Fruit fly (Drosophila melanogaster) whole organism, adult: ENCODE measurements around the gene mirr.
A peak's percentile ranks its signal among the peaks of the same experiment; 100 is the strongest.

Experiments used
- CG11617 ChIP-seq: fragments of 200-800 bp; sonication (Bioruptor generic); optimal IDR thresholded peaks from 2 replicates; lab custom pipeline; 2017; ENCODE audit warnings: mild to moderate bottlenecking, missing biosample characterization, missing genetic modification reagents, missing genetic modification characterization
- CG12768 ChIP-seq: fragments of 200-800 bp; sonication (Bioruptor generic); optimal IDR thresholded peaks from 2 replicates; lab custom pipeline; 2017; ENCODE audit warnings: missing biosample characterization, missing genetic modification characterization, mild to moderate bottlenecking, moderate library complexity, missing genetic modification reagents
- CG14711 ChIP-seq: fragments of 200-800 bp; sonication (Bioruptor generic); optimal IDR thresholded peaks from 2 replicates; lab custom pipeline; 2018; ENCODE audit warnings: missing biosample characterization, mild to moderate bottlenecking, missing genetic modification characterization, moderate library complexity
- CG1620 ChIP-seq: fragments of 200-800 bp; sonication (Bioruptor generic); optimal IDR thresholded peaks from 2 replicates; lab custom pipeline; 2016; ENCODE audit warnings: missing biosample characterization, missing genetic modification characterization
- CG33017 ChIP-seq: fragments of 200-800 bp; sonication (Bioruptor generic); optimal IDR thresholded peaks from 2 replicates; lab custom pipeline; 2018; ENCODE audit warnings: missing biosample characterization, mild to moderate bottlenecking, missing genetic modification characterization, moderate library complexity
- CG5204 ChIP-seq: fragments of 200-800 bp; sonication (Bioruptor generic); optimal IDR thresholded peaks from 2 replicates; lab custom pipeline; 2016; ENCODE audit warnings: missing biosample characterization, missing genetic modification characterization
- CG7045 ChIP-seq: fragments of 200-800 bp; sonication (Bioruptor generic); optimal IDR thresholded peaks from 2 replicates; lab custom pipeline; 2017; ENCODE audit warnings: missing biosample characterization, mild to moderate bottlenecking, missing genetic modification characterization
- CG7101 ChIP-seq: fragments of 200-800 bp; sonication (Bioruptor generic); optimal IDR thresholded peaks from 2 replicates; lab custom pipeline; 2018; ENCODE audit warnings: missing biosample characterization, mild to moderate bottlenecking, missing genetic modification characterization, moderate library complexity
- Clk ChIP-seq: fragments of 200-800 bp; sonication (Bioruptor generic); optimal IDR thresholded peaks from 2 replicates; lab custom pipeline; 2017; ENCODE audit warnings: missing biosample characterization, missing genetic modification characterization
- Crg-1 ChIP-seq: fragments of 200-800 bp; sonication (Bioruptor generic); optimal IDR thresholded peaks from 2 replicates; lab custom pipeline; 2016; ENCODE audit warnings: missing biosample characterization, missing genetic modification characterization
- Hr96 ChIP-seq: fragments of 200-800 bp; sonication (Bioruptor generic); optimal IDR thresholded peaks from 2 replicates; lab custom pipeline; 2016; ENCODE audit warnings: missing biosample characterization, missing genetic modification characterization
- Mnt ChIP-seq: fragments of 200-800 bp; sonication (Bioruptor generic); optimal IDR thresholded peaks from 2 replicates; lab custom pipeline; 2016; ENCODE audit warnings: missing biosample characterization, mild to moderate bottlenecking, missing genetic modification characterization
- bab1 ChIP-seq: fragments of 200-800 bp; sonication (Bioruptor generic); optimal IDR thresholded peaks from 3 replicates; lab custom pipeline; 2019; ENCODE audit warnings: missing biosample characterization, mild to moderate bottlenecking, missing genetic modification characterization, moderate library complexity
- cic ChIP-seq: fragments of 200-800 bp; sonication (Bioruptor generic); optimal IDR thresholded peaks from 2 replicates; lab custom pipeline; 2017; ENCODE audit warnings: missing biosample characterization, mild to moderate bottlenecking, missing genetic modification characterization, moderate library complexity
- cnc ChIP-seq, 2 experiments: fragments of >200 bp; optimal IDR thresholded peaks; 2 replicates each; lab custom pipeline; 2017
- kay ChIP-seq: fragments of 200-800 bp; sonication (Bioruptor generic); peaks from one replicate; lab custom pipeline; 2016; ENCODE audit warnings: missing biosample characterization, missing genetic modification characterization, borderline replicate concordance
- ovo ChIP-seq: fragments of 200-800 bp; sonication (Bioruptor generic); optimal IDR thresholded peaks from 2 replicates; lab custom pipeline; 2016; ENCODE audit warnings: missing biosample characterization, missing genetic modification characterization
- pad ChIP-seq: fragments of 200-800 bp; sonication (Bioruptor generic); optimal IDR thresholded peaks from 3 replicates; lab custom pipeline; 2017; ENCODE audit warnings: missing biosample characterization, missing genetic modification characterization, mild to moderate bottlenecking, moderate library complexity, missing genetic modification reagents
- tj ChIP-seq: fragments of 200-800 bp; sonication (Bioruptor generic); optimal IDR thresholded peaks from 3 replicates; lab custom pipeline; 2017; ENCODE audit warnings: missing biosample characterization, mild to moderate bottlenecking, missing genetic modification characterization, moderate library complexity
- toe ChIP-seq: fragments of 200-800 bp; sonication (Bioruptor generic); optimal IDR thresholded peaks from 2 replicates; lab custom pipeline; 2016; ENCODE audit warnings: missing biosample characterization, missing genetic modification characterization

Gene mirr

dm6 chr3L:12692881-12693752 lies at the start of gene mirr:
mirr (plus strand) TSS chr3L:12693639.
- TF ChIP-seq tj (GFP tag; lab: Kevin White, UChicago), result peak; percentile 69
- TF ChIP-seq Hr96 (GFP tag; lab: Kevin White, UChicago), result peak; percentile 28
- TF ChIP-seq toe (GFP tag; lab: Kevin White, UChicago), result peak; percentile 51
- no peak for TF ChIP-seq Clk
- peak; percentile 96 for TF ChIP-seq pad (GFP tag; lab: Kevin White, UChicago)
- no peak for TF ChIP-seq CG7101

- TF ChIP-seq CG7101, result no peak
- no peak for TF ChIP-seq Hr96 (GFP tag; lab: Kevin White, UChicago)
- no peak for TF ChIP-seq toe (GFP tag; lab: Kevin White, UChicago)
- no peak for TF ChIP-seq cic (GFP tag; lab: Kevin White, UChicago)
- TF ChIP-seq CG14711 (tag; lab: Kevin White, UChicago), result no peak
- TF ChIP-seq Clk, result no peak
- TF ChIP-seq Crg-1 (GFP tag; lab: Kevin White, UChicago), result no peak
- no peak for TF ChIP-seq CG33017 (tag; lab: Kevin White, UChicago)
- TF ChIP-seq pad (GFP tag; lab: Kevin White, UChicago), result no peak
- TF ChIP-seq CG12768, result no peak
- TF ChIP-seq CG5204, result no peak
- TF ChIP-seq tj (GFP tag; lab: Kevin White, UChicago), result no peak
These were observed 49.4 kb upstream of the mirr start for dm6 chr3L:12643820-12644744.

- no peak for TF ChIP-seq cnc (optimal IDR thresholded peaks at IDR 0.05; lab: Kevin White, UChicago)
- no peak for TF ChIP-seq Mnt
- no peak for TF ChIP-seq CG1620 (GFP tag; lab: Kevin White, UChicago)
- TF ChIP-seq CG7101, result no peak
- no peak for TF ChIP-seq CG14711 (tag; lab: Kevin White, UChicago)
These were observed 47.3 kb upstream of the mirr start for dm6 chr3L:12646102-12646501.

dm6 chr3L:12647300-12647699 lies 46.1 kb upstream of the mirr start:
- TF ChIP-seq CG12768, result no peak
- no peak for TF ChIP-seq Clk
- TF ChIP-seq CG11617 (GFP tag; lab: Kevin White, UChicago), result no peak
- no peak for TF ChIP-seq CG1620 (GFP tag; lab: Kevin White, UChicago)
- no peak for TF ChIP-seq cic (GFP tag; lab: Kevin White, UChicago)
- TF ChIP-seq Hr96 (GFP tag; lab: Kevin White, UChicago), result no peak
- no peak for TF ChIP-seq CG7101
- no peak for TF ChIP-seq toe (GFP tag; lab: Kevin White, UChicago)
- no peak for TF ChIP-seq ovo (GFP tag; lab: Kevin White, UChicago)
- TF ChIP-seq CG14711 (tag; lab: Kevin White, UChicago), result no peak
- no peak for TF ChIP-seq cnc (optimal IDR thresholded peaks at IDR 0.05; lab: Kevin White, UChicago)
- TF ChIP-seq kay (GFP tag; lab: Kevin White, UChicago), result no peak
- TF ChIP-seq pad (GFP tag; lab: Kevin White, UChicago), result no peak
- no peak for TF ChIP-seq bab1 (GFP tag; lab: Kevin White, UChicago)
- no peak for TF ChIP-seq CG5204
- no peak for TF ChIP-seq CG33017 (tag; lab: Kevin White, UChicago)
- no peak for TF ChIP-seq Crg-1 (GFP tag; lab: Kevin White, UChicago)
- no peak for TF ChIP-seq Mnt

- no peak for TF ChIP-seq CG1620 (GFP tag; lab: Kevin White, UChicago)
- TF ChIP-seq CG7101, result no peak
- no peak for TF ChIP-seq CG14711 (tag; lab: Kevin White, UChicago)
- no peak for TF ChIP-seq CG11617 (GFP tag; lab: Kevin White, UChicago)
- TF ChIP-seq kay (GFP tag; lab: Kevin White, UChicago), result no peak
- TF ChIP-seq Hr96 (GFP tag; lab: Kevin White, UChicago), result no peak
- TF ChIP-seq CG7045 (GFP tag; lab: Kevin White, UChicago), result no peak
- TF ChIP-seq CG12768, result no peak
- no peak for TF ChIP-seq toe (GFP tag; lab: Kevin White, UChicago)
- TF ChIP-seq Crg-1 (GFP tag; lab: Kevin White, UChicago), result no peak
- TF ChIP-seq CG33017 (tag; lab: Kevin White, UChicago), result no peak
- no peak for TF ChIP-seq cnc (optimal IDR thresholded peaks at IDR 0.05; lab: Kevin White, UChicago)
- no peak for TF ChIP-seq bab1 (GFP tag; lab: Kevin White, UChicago)
- no peak for TF ChIP-seq tj (GFP tag; lab: Kevin White, UChicago)
- no peak for TF ChIP-seq CG5204
These were observed 44.2 kb upstream of the mirr start for dm6 chr3L:12649031-12649765.
